Fruit fly (Drosophila melanogaster) whole organism, pupa: ENCODE data around the gene Fer1.

ENCODE experiments used
- CG10348 ChIP-seq: fragments of 200-800 bp; sonication (Bioruptor generic); IDR thresholded peaks from 2 replicates; pipeline ENCODE4 v1.3.6; 2022; ENCODE audit warnings: missing biosample characterization, missing genetic modification characterization
- CG12605 ChIP-seq: fragments of 200-800 bp; sonication (Bioruptor generic); IDR thresholded peaks from 2 replicates; pipeline ENCODE4 v1.3.6; 2022; ENCODE audit warnings: missing biosample characterization, missing genetic modification characterization
- CG13204 ChIP-seq: fragments of 200-800 bp; sonication (Bioruptor generic); optimal IDR thresholded peaks from 2 replicates; lab custom pipeline; 2018; ENCODE audit warnings: missing biosample characterization, mild to moderate bottlenecking, missing genetic modification characterization, moderate library complexity
- CG14655 ChIP-seq: fragments of 200-800 bp; sonication (Bioruptor generic); optimal IDR thresholded peaks from 3 replicates; lab custom pipeline; 2017; ENCODE audit warnings: mild to moderate bottlenecking, missing biosample characterization, missing genetic modification reagents, missing genetic modification characterization
- CG15710 ChIP-seq: fragments of 200-800 bp; sonication (Bioruptor generic); optimal IDR thresholded peaks from 2 replicates; lab custom pipeline; 2018; ENCODE audit warnings: missing biosample characterization, mild to moderate bottlenecking, missing genetic modification characterization, moderate library complexity
- CG17806 ChIP-seq: fragments of 200-800 bp; sonication (Bioruptor generic); optimal IDR thresholded peaks from 2 replicates; lab custom pipeline; 2018; ENCODE audit warnings: missing biosample characterization, mild to moderate bottlenecking, missing genetic modification characterization, moderate library complexity
- CG32121 ChIP-seq: fragments of 200-800 bp; sonication (Bioruptor generic); IDR thresholded peaks from 2 replicates; pipeline ENCODE4 v1.3.6; 2022; ENCODE audit warnings: missing biosample characterization, missing genetic modification characterization
- CG34367 ChIP-seq: fragments of 200-800 bp; sonication (Bioruptor generic); optimal IDR thresholded peaks from 2 replicates; lab custom pipeline; 2018; ENCODE audit warnings: missing biosample characterization, mild to moderate bottlenecking, missing genetic modification characterization
- CG4496 ChIP-seq: fragments of 200-800 bp; sonication (Bioruptor generic); IDR thresholded peaks from 3 replicates; pipeline ENCODE4 v1.3.6; 2022; ENCODE audit warnings: missing biosample characterization, missing genetic modification characterization
- CG8159 ChIP-seq: fragments of 200-800 bp; sonication (Bioruptor generic); optimal IDR thresholded peaks from 3 replicates; lab custom pipeline; 2018; ENCODE audit warnings: missing biosample characterization, mild to moderate bottlenecking, missing genetic modification characterization, moderate library complexity
- CG8301 ChIP-seq: fragments of 200-800 bp; sonication (Bioruptor generic); optimal IDR thresholded peaks from 2 replicates; lab custom pipeline; 2018; ENCODE audit warnings: missing biosample characterization, mild to moderate bottlenecking, missing genetic modification characterization
- CG9948 ChIP-seq: fragments of 200-800 bp; sonication (Bioruptor generic); optimal IDR thresholded peaks from 2 replicates; lab custom pipeline; 2018; ENCODE audit warnings: missing biosample characterization, mild to moderate bottlenecking, missing genetic modification characterization, moderate library complexity
- D1 ChIP-seq: fragments of 200-800 bp; sonication (Bioruptor generic); optimal IDR thresholded peaks from 2 replicates; lab custom pipeline; 2018; ENCODE audit warnings: missing biosample characterization, mild to moderate bottlenecking, missing genetic modification characterization, moderate library complexity
- EcR ChIP-seq: fragments of 200-800 bp; sonication (Bioruptor generic); optimal IDR thresholded peaks from 3 replicates; lab custom pipeline; 2019; ENCODE audit warnings: missing biosample characterization, missing genetic modification characterization, mild to moderate bottlenecking, moderate library complexity, missing genetic modification reagents
- Ets98B ChIP-seq: fragments of 200-800 bp; sonication (Bioruptor generic); IDR thresholded peaks from 2 replicates; pipeline ENCODE4 v1.3.6; 2022; ENCODE audit warnings: missing biosample characterization, missing genetic modification characterization
- Pif1A ChIP-seq: fragments of 200-800 bp; sonication (Bioruptor generic); optimal IDR thresholded peaks from 3 replicates; lab custom pipeline; 2016; ENCODE audit warnings: missing biosample characterization, missing genetic modification characterization
- Pif1B ChIP-seq: fragments of 200-800 bp; sonication (Bioruptor generic); optimal IDR thresholded peaks from 3 replicates; lab custom pipeline; 2016; ENCODE audit warnings: missing biosample characterization, missing genetic modification characterization
- Snoo ChIP-seq: fragments of 200-800 bp; sonication (Bioruptor generic); optimal IDR thresholded peaks from 3 replicates; lab custom pipeline; 2017; ENCODE audit warnings: missing biosample characterization, mild to moderate bottlenecking, missing genetic modification characterization, inconsistent platforms
- fd96Ca ChIP-seq: fragments of 200-800 bp; sonication (Bioruptor generic); IDR thresholded peaks from 3 replicates; pipeline ENCODE4 v1.3.6; 2022; ENCODE audit warnings: missing biosample characterization, missing genetic modification characterization
- gl ChIP-seq: fragments of 200-800 bp; sonication (Bioruptor generic); optimal IDR thresholded peaks from 2 replicates; lab custom pipeline; 2018; ENCODE audit warnings: missing biosample characterization, mild to moderate bottlenecking, missing genetic modification characterization
- rn ChIP-seq: fragments of 200-800 bp; sonication (Bioruptor generic); IDR thresholded peaks from 2 replicates; pipeline ENCODE4 v1.3.6; 2022; ENCODE audit warnings: missing biosample characterization, missing genetic modification characterization

Fer1 gene

DNA sequence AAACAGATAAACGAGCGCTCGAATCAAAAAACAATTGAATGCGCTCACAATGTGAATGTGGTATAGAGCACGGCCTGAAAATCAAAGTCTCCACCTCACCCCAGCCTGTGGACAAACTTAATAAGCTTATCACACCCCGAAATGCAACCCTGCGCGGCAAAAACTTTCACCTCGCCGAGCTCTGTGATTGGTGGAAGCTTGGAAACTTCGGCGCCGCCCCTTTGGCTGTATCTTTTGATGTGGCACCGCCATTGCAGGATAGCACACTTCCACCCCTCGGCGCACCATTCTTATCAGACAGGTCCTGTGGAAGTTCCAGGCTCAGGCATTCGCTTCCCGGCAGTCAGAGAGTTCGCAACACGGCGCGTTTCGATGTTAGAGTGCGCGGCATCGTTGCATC is at the start of gene Fer1:
Fer1 (plus strand) TSS at position 326 of the 400 bp plus-strand sequence.
- TF ChIP-seq Pif1A (GFP tag; lab: Kevin White, UChicago), result no peak
- TF ChIP-seq CG10348 (GFP tag; lab: Robert Waterston, UW), result no peak
- TF ChIP-seq rn, result no peak
- no peak for TF ChIP-seq CG32121 (GFP tag; lab: Robert Waterston, UW)
- TF ChIP-seq CG34367 (tag; lab: Kevin White, UChicago), result no peak
- no peak for TF ChIP-seq Pif1B (GFP tag; lab: Kevin White, UChicago)
- TF ChIP-seq EcR (GFP tag; lab: Kevin White, UChicago), result no peak
- TF ChIP-seq gl (tag; lab: Kevin White, UChicago), result no peak
- TF ChIP-seq CG12605 (GFP tag; lab: Robert Waterston, UW), result no peak
- no peak for TF ChIP-seq CG8159
- no peak for TF ChIP-seq CG9948 (tag; lab: Kevin White, UChicago)
- no peak for TF ChIP-seq CG14655
- no peak for TF ChIP-seq CG8301 (tag; lab: Kevin White, UChicago)
- TF ChIP-seq Snoo (tag; lab: Kevin White, UChicago), result no peak
- no peak for TF ChIP-seq CG17806
- TF ChIP-seq CG4496 (GFP tag; lab: Robert Waterston, UW), result no peak
- no peak for TF ChIP-seq fd96Ca (GFP tag; lab: Robert Waterston, UW)
- TF ChIP-seq Ets98B, result no peak
- no peak for TF ChIP-seq CG15710 (tag; lab: Kevin White, UChicago)
- TF ChIP-seq, all 21 proteins: peak for 0

DNA sequence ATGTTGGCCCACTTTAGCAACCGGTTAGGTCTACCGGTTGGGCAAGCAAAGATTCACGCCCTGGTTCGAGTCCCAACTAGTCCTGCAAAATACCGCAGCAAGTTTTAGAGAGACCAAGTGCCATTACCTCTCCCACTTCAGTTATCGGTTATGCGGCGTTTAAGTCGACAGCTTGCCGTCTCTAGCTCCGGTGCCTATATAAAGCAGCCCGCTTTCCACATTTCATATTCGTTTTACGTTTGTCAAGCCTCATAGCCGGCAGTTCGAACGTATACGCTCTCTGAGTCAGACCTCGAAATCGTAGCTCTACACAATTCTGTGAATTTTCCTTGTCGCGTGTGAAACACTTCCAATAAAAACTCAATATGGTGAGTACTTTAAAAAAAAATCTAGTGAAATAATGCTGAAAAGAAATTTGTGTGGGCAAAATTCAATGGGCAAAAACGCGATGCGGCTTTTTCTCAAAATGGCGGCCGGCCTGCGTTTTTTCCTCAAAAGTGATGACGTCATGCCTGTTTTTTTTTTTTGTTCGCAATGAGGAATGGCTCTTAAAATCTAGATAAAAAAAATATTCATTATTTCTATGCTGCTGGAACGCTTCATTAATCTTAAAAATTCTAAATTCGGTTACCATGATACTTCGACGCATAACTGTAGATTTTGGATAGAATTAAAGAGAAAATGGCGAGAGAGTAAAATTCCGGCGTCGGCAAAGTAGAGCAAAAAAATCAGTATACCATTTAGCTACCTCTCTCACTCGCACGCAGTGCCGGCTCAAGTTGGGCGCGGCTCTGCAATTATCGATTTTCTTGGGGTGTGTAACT is 49.4 kb upstream of the Fer1 start, which contains the start of gene alphaTub84B:
alphaTub84B (plus strand) TSS at position 223 of the 824 bp plus-strand sequence.
- peak; percentile 54 for TF ChIP-seq CG12605 (GFP tag; lab: Robert Waterston, UW)
- TF ChIP-seq fd96Ca (GFP tag; lab: Robert Waterston, UW), result peak; percentile 54; the same call in 1 of the 3 replicates
- TF ChIP-seq gl (tag; lab: Kevin White, UChicago), result peak; percentile 25
- peak; percentile 70 for TF ChIP-seq Ets98B
- TF ChIP-seq CG14655, result no peak
- 0 out of 2 replicates have a peak, but pooled peaks have one; percentile 24 for TF ChIP-seq CG32121 (GFP tag; lab: Robert Waterston, UW)
- TF ChIP-seq CG10348 (GFP tag; lab: Robert Waterston, UW), result no peak
- TF ChIP-seq EcR (GFP tag; lab: Kevin White, UChicago), result peak; percentile 31
- TF ChIP-seq CG17806, result no peak
- peak; percentile 52 for TF ChIP-seq Pif1A (GFP tag; lab: Kevin White, UChicago)
- peak; percentile 69 for TF ChIP-seq Pif1B (GFP tag; lab: Kevin White, UChicago)
- peak; percentile 24 for TF ChIP-seq CG8301 (tag; lab: Kevin White, UChicago)
- peak; percentile 29 for TF ChIP-seq CG34367 (tag; lab: Kevin White, UChicago)
- TF ChIP-seq Snoo (tag; lab: Kevin White, UChicago), result peak; percentile 71
- no peak for TF ChIP-seq rn
- peak; percentile 27 for TF ChIP-seq CG8159
- peak; percentile 57; the same call in 1 of the 3 replicates for TF ChIP-seq CG4496 (GFP tag; lab: Robert Waterston, UW)
- peak; percentile 61 for TF ChIP-seq CG13204 (GFP tag; lab: Kevin White, UChicago)
- TF ChIP-seq CG9948 (tag; lab: Kevin White, UChicago), result peak; percentile 4
- TF ChIP-seq CG15710 (tag; lab: Kevin White, UChicago), result peak; percentile 35
- no peak for TF ChIP-seq D1 (tag; lab: Kevin White, UChicago)

DNA sequence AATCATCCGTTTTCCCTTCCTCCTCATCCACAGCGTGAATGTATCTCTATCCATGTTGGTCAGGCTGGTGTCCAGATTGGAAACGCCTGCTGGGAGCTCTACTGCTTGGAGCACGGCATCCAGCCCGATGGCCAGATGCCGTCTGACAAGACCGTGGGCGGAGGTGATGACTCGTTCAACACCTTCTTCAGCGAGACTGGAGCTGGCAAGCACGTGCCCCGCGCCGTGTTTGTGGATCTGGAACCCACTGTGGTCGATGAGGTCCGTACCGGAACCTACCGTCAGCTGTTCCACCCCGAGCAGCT is 48.9 kb upstream of the Fer1 start:
- TF ChIP-seq CG32121 (GFP tag; lab: Robert Waterston, UW) (peak; percentile 26; the same call in 1 of the 2 replicates), fd96Ca (GFP tag; lab: Robert Waterston, UW) (no peak)

DNA sequence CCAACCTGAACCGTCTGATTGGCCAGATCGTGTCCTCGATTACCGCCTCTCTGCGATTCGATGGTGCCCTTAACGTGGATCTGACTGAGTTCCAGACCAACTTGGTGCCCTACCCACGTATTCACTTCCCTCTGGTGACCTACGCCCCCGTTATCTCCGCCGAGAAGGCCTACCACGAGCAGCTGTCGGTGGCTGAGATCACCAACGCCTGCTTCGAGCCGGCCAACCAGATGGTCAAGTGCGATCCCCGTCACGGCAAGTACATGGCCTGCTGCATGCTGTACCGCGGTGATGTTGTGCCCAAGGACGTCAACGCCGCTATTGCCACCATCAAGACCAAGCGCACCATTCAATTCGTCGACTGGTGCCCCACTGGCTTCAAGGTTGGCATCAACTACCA is 48.1 kb upstream of the Fer1 start:
- no peak for TF ChIP-seq Ets98B

DNA sequence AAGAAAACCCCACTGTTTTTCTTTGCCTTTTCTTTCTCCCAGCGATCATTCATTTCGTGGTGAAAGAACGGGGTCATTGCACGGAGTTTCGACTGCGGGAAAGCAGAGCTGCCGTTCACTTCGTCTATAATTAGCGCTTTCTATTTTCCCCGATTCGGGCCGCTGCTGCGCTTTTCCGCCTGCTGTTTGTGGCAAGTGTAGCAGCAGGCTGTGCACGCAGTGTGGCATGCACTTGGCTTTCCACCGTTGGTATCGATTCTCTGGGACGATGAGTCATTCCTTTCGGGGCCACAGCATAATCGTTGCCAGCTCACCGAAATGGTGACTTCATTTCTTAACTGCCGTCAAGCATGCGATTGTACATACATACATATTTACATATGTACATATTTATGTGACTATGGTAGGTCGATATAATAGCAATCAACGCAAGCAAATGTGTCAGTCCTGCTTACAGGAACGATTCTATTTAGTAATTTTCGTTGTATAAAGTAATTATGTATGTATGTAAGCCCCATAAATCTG is 47.1 kb upstream of the Fer1 start:
- TF ChIP-seq Pif1A (GFP tag; lab: Kevin White, UChicago) (peak; percentile 20), CG14655 (no peak), EcR (GFP tag; lab: Kevin White, UChicago) (peak; percentile 86), rn (no peak), gl (tag; lab: Kevin White, UChicago) (no peak), CG4496 (GFP tag; lab: Robert Waterston, UW) (0 out of 3 replicates have a peak, but pooled peaks have one; percentile 15), CG15710 (tag; lab: Kevin White, UChicago) (no peak), fd96Ca (GFP tag; lab: Robert Waterston, UW) (peak; percentile 53; the same call in 1 of the 3 replicates)
